Worm (Caenorhabditis elegans) whole organism, late embryonic: ENCODE measurements around the gene ostb-1.

Source experiments
- ceh-2 ChIP-seq: sonication (generic microtip); optimal IDR thresholded peaks from 2 replicates; lab custom pipeline; 2016; ENCODE audit warnings: missing genotype, missing genetic modification characterization, missing compliant biosample characterization
- ceh-9 ChIP-seq: sonication (generic microtip); optimal IDR thresholded peaks from 2 replicates; lab custom pipeline; 2016; ENCODE audit warnings: mild to moderate bottlenecking, missing genetic modification characterization, inconsistent platforms, missing compliant biosample characterization
- elt-2 ChIP-seq: sonication (generic microtip); optimal IDR thresholded peaks from 2 replicates; lab custom pipeline; 2016; ENCODE audit warnings: missing genetic modification reagents, missing genetic modification characterization, missing compliant biosample characterization
- elt-4 ChIP-seq: sonication (generic microtip); optimal IDR thresholded peaks from 2 replicates; lab custom pipeline; 2016; ENCODE audit warnings: missing genetic modification characterization, missing compliant biosample characterization
- ets-4 ChIP-seq: sonication (generic microtip); optimal IDR thresholded peaks from 2 replicates; lab custom pipeline; 2016; ENCODE audit warnings: missing genetic modification characterization, missing compliant biosample characterization
- fkh-10 ChIP-seq: fragments of 150-350 bp; optimal IDR thresholded peaks from 2 replicates; lab custom pipeline; 2014; ENCODE audit warnings: missing biosample characterization, missing genetic modification reagents, missing genetic modification characterization
- fkh-6 ChIP-seq: sonication (generic microtip); optimal IDR thresholded peaks from 2 replicates; lab custom pipeline; 2016; ENCODE audit warnings: missing genetic modification characterization, missing compliant biosample characterization
- pax-1 ChIP-seq: fragments of 150-350 bp; optimal IDR thresholded peaks from 2 replicates; lab custom pipeline; 2014; ENCODE audit warnings: missing biosample characterization, missing genetic modification characterization
- pha-4 ChIP-seq: fragments of 150-350 bp; optimal IDR thresholded peaks from 2 replicates; lab custom pipeline; 2018; ENCODE audit warnings: missing biosample characterization, missing genetic modification reagents, missing genetic modification characterization
- pqm-1 ChIP-seq: sonication (generic microtip); optimal IDR thresholded peaks from 2 replicates; lab custom pipeline; 2016; ENCODE audit warnings: missing genetic modification characterization, missing compliant biosample characterization
- rnt-1 ChIP-seq: sonication (generic microtip); optimal IDR thresholded peaks from 2 replicates; lab custom pipeline; 2016; ENCODE audit warnings: missing genetic modification characterization, missing compliant biosample characterization
- ttx-3 ChIP-seq: sonication (generic microtip); optimal IDR thresholded peaks from 2 replicates; lab custom pipeline; 2016; ENCODE audit warnings: missing genetic modification reagents, missing genetic modification characterization, missing compliant biosample characterization

- TF ChIP-seq rnt-1 (tag; lab: Kevin White, UChicago) (no peak), pha-4 (tag; lab: Kevin White, UChicago) (no peak), ceh-2 (tag; lab: Kevin White, UChicago) (no peak), elt-2 (no peak), fkh-6 (no peak), ceh-9 (no peak), ets-4 (tag; lab: Kevin White, UChicago) (no peak), ttx-3 (tag; lab: Kevin White, UChicago) (no peak), elt-4 (tag; lab: Kevin White, UChicago) (no peak), fkh-10 (GFP tag; lab: Kevin White, UChicago) (no peak), pax-1 (tag; lab: Kevin White, UChicago) (no peak), pqm-1 (tag; lab: Kevin White, UChicago) (no peak)
These were observed 585 bp downstream of the ostb-1 start for ce11 chrII:7864892-7865291.
